Fruit fly (Drosophila melanogaster) whole organism, prepupa: ENCODE results near the gene Sirt7.

Source experiments
- Blimp-1 ChIP-seq: fragments of 200-800 bp; sonication (Bioruptor generic); optimal IDR thresholded peaks from 3 replicates; lab custom pipeline; 2017; ENCODE audit warnings: missing biosample characterization, missing genetic modification characterization, mild to moderate bottlenecking, moderate library complexity, missing genetic modification reagents
- CG10631 ChIP-seq: fragments of 200-800 bp; sonication (Bioruptor generic); optimal IDR thresholded peaks from 2 replicates; lab custom pipeline; 2016; ENCODE audit warnings: missing biosample characterization, missing genetic modification characterization
- CG10669 ChIP-seq: fragments of 200-800 bp; sonication (Bioruptor generic); optimal IDR thresholded peaks from 3 replicates; lab custom pipeline; 2018; ENCODE audit warnings: missing biosample characterization, mild to moderate bottlenecking, missing genetic modification characterization, moderate library complexity
- CG11762 ChIP-seq: fragments of 200-800 bp; sonication (Bioruptor generic); optimal IDR thresholded peaks from 3 replicates; lab custom pipeline; 2016; ENCODE audit warnings: missing biosample characterization, missing genetic modification characterization; ENCODE audit not compliant: insufficient read depth
- CG15336 ChIP-seq: fragments of 200-800 bp; sonication (Bioruptor generic); IDR thresholded peaks from 2 replicates; pipeline ENCODE4 v1.3.6; 2022; ENCODE audit warnings: missing biosample characterization, missing genetic modification characterization
- CG1621 ChIP-seq: fragments of 200-800 bp; sonication (Bioruptor generic); optimal IDR thresholded peaks from 3 replicates; lab custom pipeline; 2018; ENCODE audit warnings: missing biosample characterization, mild to moderate bottlenecking, missing genetic modification characterization
- CG16779 ChIP-seq: fragments of 200-800 bp; sonication (Bioruptor generic); optimal IDR thresholded peaks from 3 replicates; lab custom pipeline; 2017; ENCODE audit warnings: missing biosample characterization, mild to moderate bottlenecking, missing genetic modification characterization
- CG3032 ChIP-seq: fragments of 200-800 bp; optimal IDR thresholded peaks from 2 replicates; lab custom pipeline; 2019; ENCODE audit warnings: missing biosample characterization, mild to moderate bottlenecking, missing genetic modification characterization, moderate library complexity
- CG31627 ChIP-seq: fragments of 200-800 bp; sonication (Bioruptor generic); optimal IDR thresholded peaks from 3 replicates; lab custom pipeline; 2016; ENCODE audit warnings: missing biosample characterization, missing genetic modification characterization
- CG32006 ChIP-seq: fragments of 200-800 bp; sonication (Bioruptor generic); optimal IDR thresholded peaks from 3 replicates; lab custom pipeline; 2017; ENCODE audit warnings: missing biosample characterization, mild to moderate bottlenecking, missing genetic modification characterization
- CG34406 ChIP-seq: fragments of 200-800 bp; sonication (Bioruptor generic); optimal IDR thresholded peaks from 3 replicates; lab custom pipeline; 2016; ENCODE audit warnings: missing biosample characterization, missing genetic modification characterization
- CG3919 ChIP-seq: fragments of 200-800 bp; sonication (Bioruptor generic); optimal IDR thresholded peaks from 3 replicates; lab custom pipeline; 2016; ENCODE audit warnings: missing biosample characterization, missing genetic modification characterization
- CG4318 ChIP-seq: fragments of 200-800 bp; sonication (Bioruptor generic); optimal IDR thresholded peaks from 3 replicates; lab custom pipeline; 2017; ENCODE audit warnings: missing biosample characterization, mild to moderate bottlenecking, missing genetic modification characterization
- CG6163 ChIP-seq: fragments of 200-800 bp; sonication (Bioruptor generic); IDR thresholded peaks from 3 replicates; pipeline ENCODE4 v1.3.6; 2022; ENCODE audit warnings: missing biosample characterization, missing genetic modification characterization
- CG6276 ChIP-seq: fragments of 200-800 bp; sonication (Bioruptor generic); optimal IDR thresholded peaks from 2 replicates; lab custom pipeline; 2017; ENCODE audit warnings: missing biosample characterization, mild to moderate bottlenecking, missing genetic modification characterization
- CG6792 ChIP-seq: fragments of 200-800 bp; sonication (Bioruptor generic); optimal IDR thresholded peaks from 3 replicates; lab custom pipeline; 2016; ENCODE audit warnings: missing biosample characterization, missing genetic modification characterization
- CG6808 ChIP-seq: fragments of 200-800 bp; sonication (Bioruptor generic); optimal IDR thresholded peaks from 3 replicates; lab custom pipeline; 2017; ENCODE audit warnings: missing biosample characterization, missing genetic modification characterization, mild to moderate bottlenecking, moderate library complexity, missing genetic modification reagents
- CG6854 ChIP-seq: fragments of 200-800 bp; sonication (Bioruptor generic); optimal IDR thresholded peaks from 2 replicates; lab custom pipeline; 2017; ENCODE audit warnings: missing biosample characterization, mild to moderate bottlenecking, missing genetic modification characterization
- CG7368 ChIP-seq: fragments of 200-800 bp; sonication (Bioruptor generic); optimal IDR thresholded peaks from 3 replicates; lab custom pipeline; 2016; ENCODE audit warnings: missing biosample characterization, missing genetic modification characterization
- CG8119 ChIP-seq: fragments of 200-800 bp; sonication (Bioruptor generic); IDR thresholded peaks from 3 replicates; pipeline ENCODE4 v1.3.6; 2022; ENCODE audit warnings: missing biosample characterization, missing genetic modification characterization
- CG8632 ChIP-seq: fragments of 200-800 bp; sonication (Bioruptor generic); optimal IDR thresholded peaks from 3 replicates; lab custom pipeline; 2016; ENCODE audit warnings: missing biosample characterization, missing genetic modification characterization
- CG9139 ChIP-seq: fragments of 200-800 bp; sonication (Bioruptor generic); optimal IDR thresholded peaks from 3 replicates; lab custom pipeline; 2017; ENCODE audit warnings: missing biosample characterization, mild to moderate bottlenecking, missing genetic modification characterization
- Eip93F ChIP-seq: fragments of 200-800 bp; sonication (Bioruptor generic); optimal IDR thresholded peaks from 2 replicates; lab custom pipeline; 2016; ENCODE audit warnings: missing biosample characterization, mild to moderate bottlenecking, missing genetic modification characterization
- Ets21C ChIP-seq: fragments of 200-800 bp; sonication (Bioruptor generic); optimal IDR thresholded peaks from 3 replicates; lab custom pipeline; 2016; ENCODE audit warnings: missing biosample characterization, missing genetic modification characterization
- Ets96B ChIP-seq: fragments of 200-800 bp; optimal IDR thresholded peaks from 2 replicates; lab custom pipeline; 2019; ENCODE audit warnings: missing biosample characterization, mild to moderate bottlenecking, missing genetic modification characterization, moderate library complexity
- Gug ChIP-seq: fragments of 200-800 bp; sonication (Bioruptor generic); IDR thresholded peaks from 2 replicates; pipeline ENCODE4 v1.3.6; 2022; ENCODE audit warnings: missing biosample characterization, missing genetic modification characterization
- Hr38 ChIP-seq: sonication (Bioruptor generic); optimal IDR thresholded peaks from 2 replicates; lab custom pipeline; 2016; ENCODE audit warnings: missing biosample characterization, missing genetic modification characterization
- Hr39 ChIP-seq: fragments of 200-800 bp; sonication (Bioruptor generic); optimal IDR thresholded peaks from 2 replicates; lab custom pipeline; 2016; ENCODE audit warnings: missing biosample characterization, missing genetic modification characterization
- Lpt ChIP-seq: fragments of 200-800 bp; sonication (Bioruptor generic); optimal IDR thresholded peaks from 3 replicates; lab custom pipeline; 2016; ENCODE audit warnings: missing biosample characterization, missing genetic modification characterization
- Met ChIP-seq: fragments of 200-800 bp; sonication (Bioruptor generic); optimal IDR thresholded peaks from 3 replicates; lab custom pipeline; 2016; ENCODE audit warnings: missing biosample characterization, missing genetic modification characterization
- Smox ChIP-seq: fragments of 200-800 bp; sonication (Bioruptor generic); optimal IDR thresholded peaks from 3 replicates; lab custom pipeline; 2016; ENCODE audit warnings: missing biosample characterization, missing genetic modification characterization
- Sox102F ChIP-seq: fragments of 200-800 bp; sonication (Bioruptor generic); optimal IDR thresholded peaks from 2 replicates; lab custom pipeline; 2016; ENCODE audit warnings: missing biosample characterization, mild to moderate bottlenecking, missing genetic modification characterization
- Sox14 ChIP-seq: fragments of 200-800 bp; sonication (Bioruptor generic); optimal IDR thresholded peaks from 3 replicates; lab custom pipeline; 2016; ENCODE audit warnings: missing biosample characterization, missing genetic modification characterization
- Sox15 ChIP-seq: fragments of 200-800 bp; sonication (Bioruptor generic); optimal IDR thresholded peaks from 3 replicates; lab custom pipeline; 2016; ENCODE audit warnings: missing biosample characterization, missing genetic modification characterization
- achi ChIP-seq: fragments of 200-800 bp; sonication (Bioruptor generic); optimal IDR thresholded peaks from 3 replicates; lab custom pipeline; 2016; ENCODE audit warnings: missing biosample characterization, missing genetic modification characterization
- acj6 ChIP-seq: fragments of 200-800 bp; sonication (Bioruptor generic); optimal IDR thresholded peaks from 3 replicates; lab custom pipeline; 2016; ENCODE audit warnings: missing biosample characterization, missing genetic modification characterization
- dac ChIP-seq: fragments of 200-800 bp; sonication (Bioruptor generic); optimal IDR thresholded peaks from 2 replicates; lab custom pipeline; 2017; ENCODE audit warnings: missing biosample characterization, mild to moderate bottlenecking, missing genetic modification characterization
- dsx ChIP-seq: fragments of 200-800 bp; optimal IDR thresholded peaks from 3 replicates; lab custom pipeline; 2019; ENCODE audit warnings: missing biosample characterization, mild to moderate bottlenecking, missing genetic modification characterization, moderate library complexity; ENCODE audit not compliant: poor library complexity, severe bottlenecking
- eg ChIP-seq: fragments of 200-800 bp; sonication (Bioruptor generic); IDR thresholded peaks from 3 replicates; pipeline ENCODE4 v1.3.6; 2022; ENCODE audit warnings: missing biosample characterization, missing genetic modification characterization
- esn ChIP-seq: fragments of 200-800 bp; sonication (Bioruptor generic); optimal IDR thresholded peaks from 2 replicates; lab custom pipeline; 2016; ENCODE audit warnings: missing biosample characterization, mild to moderate bottlenecking, missing genetic modification characterization, moderate library complexity
- fd59A ChIP-seq: fragments of 200-800 bp; sonication (Bioruptor generic); optimal IDR thresholded peaks from 2 replicates; lab custom pipeline; 2017; ENCODE audit warnings: missing biosample characterization, mild to moderate bottlenecking, missing genetic modification characterization, missing genetic modification reagents
- fkh ChIP-seq: fragments of 200-800 bp; sonication (Bioruptor generic); optimal IDR thresholded peaks from 3 replicates; lab custom pipeline; 2017; ENCODE audit warnings: missing biosample characterization, mild to moderate bottlenecking, missing genetic modification characterization, moderate library complexity
- lz ChIP-seq: fragments of 200-800 bp; sonication (Bioruptor generic); optimal IDR thresholded peaks from 3 replicates; lab custom pipeline; 2016; ENCODE audit warnings: missing biosample characterization, missing genetic modification characterization
- net ChIP-seq: fragments of 200-800 bp; sonication (Bioruptor generic); optimal IDR thresholded peaks from 3 replicates; lab custom pipeline; 2016; ENCODE audit warnings: missing biosample characterization, missing genetic modification characterization
- pdm3 ChIP-seq: fragments of 200-800 bp; sonication (Bioruptor generic); optimal IDR thresholded peaks from 3 replicates; lab custom pipeline; 2016; ENCODE audit warnings: missing biosample characterization, missing genetic modification characterization
- salr ChIP-seq, 2 experiments: fragments of 200-800 bp; sonication (Bioruptor generic); optimal IDR thresholded peaks; 3 replicates each; lab custom pipeline; 2016 to 2018; ENCODE audit warnings: missing biosample characterization in 2 of 2, missing genetic modification characterization in 2 of 2, mild to moderate bottlenecking in 1 of 2
- ss ChIP-seq, 2 experiments: fragments of 200-800 bp; sonication (Bioruptor generic); optimal IDR thresholded peaks; 2 replicates in 1 of 2; 3 replicates in 1 of 2; lab custom pipeline; 2017 to 2018; ENCODE audit warnings: mild to moderate bottlenecking in 2 of 2, missing biosample characterization in 2 of 2, missing genetic modification characterization in 2 of 2, moderate library complexity in 1 of 2
- topi ChIP-seq: fragments of 200-800 bp; sonication (Bioruptor generic); optimal IDR thresholded peaks from 3 replicates; lab custom pipeline; 2016; ENCODE audit warnings: missing biosample characterization, missing genetic modification characterization
- vri ChIP-seq: fragments of 200-800 bp; sonication (Bioruptor generic); optimal IDR thresholded peaks from 3 replicates; lab custom pipeline; 2016; ENCODE audit warnings: missing biosample characterization, mild to moderate bottlenecking, missing genetic modification characterization

Sirt7 gene

dm6 chr3R:29091609-29092008, 35.9 kb downstream of the Sirt7 start (continued):
- TF ChIP-seq Eip93F (GFP tag; lab: Kevin White, UChicago) (no peak), achi (GFP tag; lab: Kevin White, UChicago) (peak; percentile 59), lz (GFP tag; lab: Kevin White, UChicago) (peak; percentile 32), CG8632 (GFP tag; lab: Kevin White, UChicago) (peak; percentile 18), CG11762 (no peak), Ets96B (tag; lab: Kevin White, UChicago) (peak; percentile 73), CG15336 (GFP tag; lab: Robert Waterston, UW) (0 out of 2 replicates have a peak, but pooled peaks have one; percentile 13), Met (GFP tag; lab: Kevin White, UChicago) (peak; percentile 45), ss (GFP tag; optimal IDR thresholded peaks at IDR 0.05; lab: Kevin White, UChicago) (peak; percentile 27 to 52), CG31627 (GFP tag; lab: Kevin White, UChicago) (peak; percentile 27), CG6163 (GFP tag; lab: Robert Waterston, UW) (peak; percentile 50; the same call in 2 of the 3 replicates), Smox (peak; percentile 2), esn (GFP tag; lab: Kevin White, UChicago) (peak; percentile 31), Lpt (no peak), Blimp-1 (GFP tag; lab: Kevin White, UChicago) (no peak), Hr38 (GFP tag; lab: Kevin White, UChicago) (no peak), fd59A (peak; percentile 60), CG6276 (no peak), eg (no peak), CG10631 (GFP tag; lab: Kevin White, UChicago) (peak; percentile 69), Sox14 (GFP tag; lab: Kevin White, UChicago) (peak; percentile 38), CG32006 (GFP tag; lab: Kevin White, UChicago) (peak; percentile 41), Sox102F (GFP tag; lab: Kevin White, UChicago) (no peak), topi (peak; percentile 33), salr (GFP tag; optimal IDR thresholded peaks at IDR 0.05; lab: Kevin White, UChicago) (peak; percentile 4 to 31), CG3032 (peak; percentile 63), Ets21C (GFP tag; lab: Kevin White, UChicago) (peak; percentile 5), CG34406 (peak; percentile 27), CG9139 (GFP tag; lab: Kevin White, UChicago) (peak; percentile 4), CG16779 (tag; lab: Kevin White, UChicago) (no peak), CG4318 (peak; percentile 3), net (GFP tag; lab: Kevin White, UChicago) (peak; percentile 4), pdm3 (GFP tag; lab: Kevin White, UChicago) (peak; percentile 52), dac (GFP tag; lab: Kevin White, UChicago) (no peak), CG6808 (GFP tag; lab: Kevin White, UChicago) (peak; percentile 60), fkh (GFP tag; lab: Kevin White, UChicago) (no peak), CG6792 (GFP tag; lab: Kevin White, UChicago) (peak; percentile 31), acj6 (GFP tag; lab: Kevin White, UChicago) (peak; percentile 41)
- TF ChIP-seq, all 60 proteins: peak for 41

- peak; percentile 35 for TF ChIP-seq CG7368 (GFP tag; lab: Kevin White, UChicago)
- TF ChIP-seq CG1621 (tag; lab: Kevin White, UChicago): peak; percentile 65
- TF ChIP-seq topi: peak; percentile 8
- peak; percentile 66 for TF ChIP-seq CG8119 (GFP tag; lab: Robert Waterston, UW)
- TF ChIP-seq dsx (GFP tag; lab: Kevin White, UChicago): peak; percentile 59
- TF ChIP-seq CG10631 (GFP tag; lab: Kevin White, UChicago): peak; percentile 69
- TF ChIP-seq vri (GFP tag; lab: Kevin White, UChicago): no peak
- TF ChIP-seq Eip93F (GFP tag; lab: Kevin White, UChicago): no peak
- TF ChIP-seq net (GFP tag; lab: Kevin White, UChicago): peak; percentile 44
- peak; percentile 47 for TF ChIP-seq pdm3 (GFP tag; lab: Kevin White, UChicago)
- peak; percentile 31 for TF ChIP-seq CG34406
- peak; percentile 37 for TF ChIP-seq CG6792 (GFP tag; lab: Kevin White, UChicago)
- TF ChIP-seq Sox15 (GFP tag; lab: Kevin White, UChicago): no peak
- 0 out of 3 replicates have a peak, but pooled peaks have one; percentile 46 for TF ChIP-seq eg
- TF ChIP-seq Hr39 (GFP tag; lab: Kevin White, UChicago): peak; percentile 9
- peak; percentile 77 for TF ChIP-seq Ets96B (tag; lab: Kevin White, UChicago)
- peak; percentile 78 for TF ChIP-seq CG3919 (GFP tag; lab: Kevin White, UChicago)
- no peak for TF ChIP-seq Hr38 (GFP tag; lab: Kevin White, UChicago)
- peak; percentile 57 for TF ChIP-seq CG6276
- TF ChIP-seq CG16779 (tag; lab: Kevin White, UChicago): peak; percentile 47
- TF ChIP-seq Gug: 0 out of 2 replicates have a peak, but pooled peaks have one; percentile 37
- TF ChIP-seq CG10669 (GFP tag; lab: Kevin White, UChicago): peak; percentile 71
- no peak for TF ChIP-seq dac (GFP tag; lab: Kevin White, UChicago)
- TF ChIP-seq CG6854 (GFP tag; lab: Kevin White, UChicago): no peak
These were observed 38.4 kb downstream of the Sirt7 start for dm6 chr3R:29094152-29094551.
